Fruit fly (Drosophila melanogaster) Kc167 (cell line): ENCODE data around the gene Jon99Cii.

Experiments used
- Myc ChIP-seq: fragments of >200 bp; optimal IDR thresholded peaks from 2 replicates; lab custom pipeline; 2017; ENCODE audit warnings: missing external identifiers
- Sin3A ChIP-seq: fragments of >200 bp; optimal IDR thresholded peaks from 2 replicates; lab custom pipeline; 2018; ENCODE audit warnings: missing external identifiers
- h ChIP-seq: fragments of >200 bp; optimal IDR thresholded peaks from 3 replicates; lab custom pipeline; 2018; ENCODE audit warnings: missing external identifiers
- insv ChIP-seq: fragments of >200 bp; optimal IDR thresholded peaks from 3 replicates; lab custom pipeline; 2018; ENCODE audit warnings: missing external identifiers
- psq ChIP-seq: fragments of >200 bp; optimal IDR thresholded peaks from 2 replicates; lab custom pipeline; 2017; ENCODE audit warnings: missing external identifiers
- ttk ChIP-seq: sonication (Bioruptor generic); optimal IDR thresholded peaks from 2 replicates; lab custom pipeline; 2017; ENCODE audit warnings: missing external identifiers

Gene Jon99Cii

dm6 chr3R:29907601-29908175 is 16.7 kb downstream of the Jon99Cii start, which contains the start of gene CG31036:
Gene CG31036, plus strand, starts transcription at chr3R:29908107.
- no peak for TF ChIP-seq insv (lab: Kevin White, UChicago)
- TF ChIP-seq psq (lab: Kevin White, UChicago): no peak
- TF ChIP-seq ttk (lab: Kevin White, UChicago): no peak

dm6 chr3R:29905164-29905563 is 19.3 kb downstream of the Jon99Cii start, which contains the start of gene CG15515:
Gene CG15515, plus strand, starts transcription at chr3R:29905464.
- TF ChIP-seq Myc (no peak), insv (lab: Kevin White, UChicago) (no peak), h (lab: Kevin White, UChicago) (no peak), psq (lab: Kevin White, UChicago) (no peak), ttk (lab: Kevin White, UChicago) (no peak), Sin3A (lab: Kevin White, UChicago) (no peak)

dm6 chr3R:29903775-29904356 is 20.5 kb downstream of the Jon99Cii start, which contains the start of gene CG15517:
Gene CG15517, minus strand, starts transcription at chr3R:29903825.
- TF ChIP-seq ttk (lab: Kevin White, UChicago): no peak
- no peak for TF ChIP-seq Sin3A (lab: Kevin White, UChicago)
- no peak for TF ChIP-seq psq (lab: Kevin White, UChicago)
- TF ChIP-seq Myc: no peak
- no peak for TF ChIP-seq h (lab: Kevin White, UChicago)
- no peak for TF ChIP-seq insv (lab: Kevin White, UChicago)

- TF ChIP-seq psq (lab: Kevin White, UChicago) (no peak), insv (lab: Kevin White, UChicago) (no peak), Sin3A (lab: Kevin White, UChicago) (no peak), h (lab: Kevin White, UChicago) (no peak), ttk (lab: Kevin White, UChicago) (no peak)
Observed at dm6 chr3R:29899635-29900034, 24.8 kb downstream of the Jon99Cii start.

- TF ChIP-seq insv (lab: Kevin White, UChicago): no peak
- TF ChIP-seq psq (lab: Kevin White, UChicago): no peak
- no peak for TF ChIP-seq Sin3A (lab: Kevin White, UChicago)
- no peak for TF ChIP-seq ttk (lab: Kevin White, UChicago)
- no peak for TF ChIP-seq h (lab: Kevin White, UChicago)
- TF ChIP-seq Myc: no peak
Observed at dm6 chr3R:29898588-29898987, 25.8 kb downstream of the Jon99Cii start.

- TF ChIP-seq psq (lab: Kevin White, UChicago) (no peak), h (lab: Kevin White, UChicago) (no peak), insv (lab: Kevin White, UChicago) (no peak), Sin3A (lab: Kevin White, UChicago) (no peak)
Observed at dm6 chr3R:29894393-29894792, 30.0 kb downstream of the Jon99Cii start.

- TF ChIP-seq Sin3A (lab: Kevin White, UChicago) (no peak), h (lab: Kevin White, UChicago) (no peak), Myc (no peak), psq (lab: Kevin White, UChicago) (no peak), ttk (lab: Kevin White, UChicago) (no peak), insv (lab: Kevin White, UChicago) (no peak)
Observed at dm6 chr3R:29893030-29893429, 31.4 kb downstream of the Jon99Cii start.

- no peak for TF ChIP-seq ttk (lab: Kevin White, UChicago)
- TF ChIP-seq h (lab: Kevin White, UChicago): no peak
- no peak for TF ChIP-seq psq (lab: Kevin White, UChicago)
- no peak for TF ChIP-seq Sin3A (lab: Kevin White, UChicago)
- no peak for TF ChIP-seq Myc
- TF ChIP-seq insv (lab: Kevin White, UChicago): no peak
Observed at dm6 chr3R:29891183-29891582, 33.2 kb downstream of the Jon99Cii start.

- no peak for TF ChIP-seq Sin3A (lab: Kevin White, UChicago)
- TF ChIP-seq Myc: no peak
- no peak for TF ChIP-seq ttk (lab: Kevin White, UChicago)
Observed at dm6 chr3R:29880306-29880705, 44.1 kb downstream of the Jon99Cii start.

- TF ChIP-seq psq (lab: Kevin White, UChicago) (no peak), ttk (lab: Kevin White, UChicago) (no peak), h (lab: Kevin White, UChicago) (no peak), insv (lab: Kevin White, UChicago) (no peak)
Observed at dm6 chr3R:29876733-29877193, 47.7 kb downstream of the Jon99Cii start, which contains the start of gene CG31038. Gene CG31038, plus strand, starts transcription at chr3R:29877059.

- TF ChIP-seq Myc: no peak
- no peak for TF ChIP-seq insv (lab: Kevin White, UChicago)
- TF ChIP-seq ttk (lab: Kevin White, UChicago): no peak
- no peak for TF ChIP-seq h (lab: Kevin White, UChicago)
- TF ChIP-seq psq (lab: Kevin White, UChicago): no peak
Observed at dm6 chr3R:29876232-29876631, 48.2 kb downstream of the Jon99Cii start.

dm6 chr3R:29875830-29876229 is 48.6 kb downstream of the Jon99Cii start:
- no peak for TF ChIP-seq h (lab: Kevin White, UChicago)
- TF ChIP-seq Sin3A (lab: Kevin White, UChicago): no peak
- TF ChIP-seq Myc: no peak
- no peak for TF ChIP-seq psq (lab: Kevin White, UChicago)
- TF ChIP-seq ttk (lab: Kevin White, UChicago): no peak
- TF ChIP-seq insv (lab: Kevin White, UChicago): no peak
